Fruit fly (Drosophila melanogaster) whole organism, embryonic: ENCODE measurements around the gene CG11454.
A peak's percentile ranks its signal among the peaks of the same experiment; 100 is the strongest.

Experiments used
- B-H2 ChIP-seq: fragments of 200-800 bp; sonication (Bioruptor generic); optimal IDR thresholded peaks from 2 replicates; lab custom pipeline; 2018; ENCODE audit warnings: missing biosample characterization, mild to moderate bottlenecking, missing genetic modification characterization
- CG10274 ChIP-seq: fragments of 200-800 bp; sonication (Bioruptor generic); optimal IDR thresholded peaks from 3 replicates; lab custom pipeline; 2017; ENCODE audit warnings: missing biosample characterization, mild to moderate bottlenecking, missing genetic modification characterization
- CG10431 ChIP-seq: fragments of 200-800 bp; sonication (Bioruptor generic); optimal IDR thresholded peaks from 3 replicates; lab custom pipeline; 2018; ENCODE audit warnings: missing biosample characterization, mild to moderate bottlenecking, missing genetic modification characterization
- CG10565 ChIP-seq: fragments of 200-800 bp; sonication (Bioruptor generic); optimal IDR thresholded peaks from 3 replicates; lab custom pipeline; 2016; ENCODE audit warnings: missing biosample characterization, mild to moderate bottlenecking, missing genetic modification characterization
- CG11695 ChIP-seq: fragments of 200-800 bp; sonication (Bioruptor generic); IDR thresholded peaks from 3 replicates; pipeline ENCODE4 v1.3.6; 2022; ENCODE audit warnings: missing biosample characterization, missing genetic modification characterization
- CG11723 ChIP-seq: fragments of 200-800 bp; sonication (Bioruptor generic); optimal IDR thresholded peaks from 2 replicates; lab custom pipeline; 2017; ENCODE audit warnings: missing biosample characterization, mild to moderate bottlenecking, missing genetic modification characterization
- CG1233 ChIP-seq: fragments of 200-800 bp; sonication (Bioruptor generic); optimal IDR thresholded peaks from 4 replicates; lab custom pipeline; 2018; ENCODE audit warnings: missing biosample characterization, mild to moderate bottlenecking, missing genetic modification characterization
- CG12391 ChIP-seq: fragments of 200-800 bp; sonication (Bioruptor generic); optimal IDR thresholded peaks from 3 replicates; lab custom pipeline; 2018; ENCODE audit warnings: missing biosample characterization, mild to moderate bottlenecking, missing genetic modification characterization, moderate library complexity
- CG12659 ChIP-seq: fragments of 200-800 bp; sonication (Bioruptor generic); optimal IDR thresholded peaks from 3 replicates; lab custom pipeline; 2017; ENCODE audit warnings: mild to moderate bottlenecking, missing biosample characterization, missing genetic modification reagents, missing genetic modification characterization
- CG13296 ChIP-seq: fragments of 200-800 bp; sonication (Bioruptor generic); optimal IDR thresholded peaks from 3 replicates; lab custom pipeline; 2018; ENCODE audit warnings: missing biosample characterization, mild to moderate bottlenecking, missing genetic modification characterization
- CG1529 ChIP-seq: fragments of 200-800 bp; sonication (Bioruptor generic); optimal IDR thresholded peaks from 3 replicates; lab custom pipeline; 2018; ENCODE audit warnings: missing biosample characterization, missing genetic modification characterization
- CG15696 ChIP-seq: fragments of 200-800 bp; sonication (Bioruptor generic); optimal IDR thresholded peaks from 2 replicates; lab custom pipeline; 2019; ENCODE audit warnings: missing biosample characterization, mild to moderate bottlenecking, missing genetic modification characterization, moderate library complexity
- CG17385 ChIP-seq: fragments of 200-800 bp; sonication (Bioruptor generic); optimal IDR thresholded peaks from 3 replicates; lab custom pipeline; 2018; ENCODE audit warnings: missing biosample characterization, mild to moderate bottlenecking, missing genetic modification characterization
- CG18476 ChIP-seq: fragments of 200-800 bp; sonication (Bioruptor generic); optimal IDR thresholded peaks from 2 replicates; lab custom pipeline; 2016; ENCODE audit warnings: missing biosample characterization, mild to moderate bottlenecking, missing genetic modification characterization
- CG2712 ChIP-seq: fragments of 200-800 bp; optimal IDR thresholded peaks from 3 replicates; lab custom pipeline; 2019; ENCODE audit warnings: missing biosample characterization, mild to moderate bottlenecking, missing genetic modification characterization, moderate library complexity
- CG33557 ChIP-seq: fragments of 200-800 bp; sonication (Bioruptor generic); optimal IDR thresholded peaks from 2 replicates; lab custom pipeline; 2019; ENCODE audit warnings: missing biosample characterization, mild to moderate bottlenecking, missing genetic modification characterization, moderate library complexity
- CG3407 ChIP-seq: fragments of 200-800 bp; sonication (Bioruptor generic); optimal IDR thresholded peaks from 2 replicates; lab custom pipeline; 2018; ENCODE audit warnings: missing biosample characterization, mild to moderate bottlenecking, missing genetic modification characterization
- CG4328 ChIP-seq: fragments of 200-800 bp; sonication (Bioruptor generic); optimal IDR thresholded peaks from 3 replicates; lab custom pipeline; 2017; ENCODE audit warnings: missing biosample characterization, missing genetic modification reagents, missing genetic modification characterization
- CG7963 ChIP-seq: fragments of 200-800 bp; sonication (Bioruptor generic); IDR thresholded peaks from 3 replicates; pipeline ENCODE4 v1.3.6; 2022; ENCODE audit warnings: missing biosample characterization, missing genetic modification characterization; ENCODE audit not compliant: partially characterized antibody
- CG8924 ChIP-seq: fragments of 200-800 bp; optimal IDR thresholded peaks from 3 replicates; lab custom pipeline; 2019; ENCODE audit warnings: missing biosample characterization, mild to moderate bottlenecking, missing genetic modification characterization, moderate library complexity
- D ChIP-seq, 2 experiments: fragments of 200-800 bp in 1 of 2; fragments of >200 bp in 1 of 2; sonication (Bioruptor generic) in 1 of 2; optimal IDR thresholded peaks; 2 replicates in 1 of 2; 3 replicates in 1 of 2; lab custom pipeline; 2017; ENCODE audit warnings: mild to moderate bottlenecking in 1 of 2, missing biosample characterization in 1 of 2, missing genetic modification characterization in 1 of 2, missing genetic modification reagents in 1 of 2
- Deaf1 ChIP-seq: fragments of 200-800 bp; optimal IDR thresholded peaks from 3 replicates; lab custom pipeline; 2019; ENCODE audit warnings: missing biosample characterization, mild to moderate bottlenecking, missing genetic modification characterization, moderate library complexity
- Dll ChIP-seq: fragments of 200-800 bp; sonication (Bioruptor generic); IDR thresholded peaks from 4 replicates; pipeline ENCODE4 v1.3.6; 2022; ENCODE audit warnings: missing biosample characterization, missing genetic modification characterization; ENCODE audit not compliant: partially characterized antibody
- Doc2 ChIP-seq: fragments of 200-800 bp; sonication (Bioruptor generic); IDR thresholded peaks from 2 replicates; pipeline ENCODE4 v1.3.6; 2022; ENCODE audit warnings: missing biosample characterization, missing genetic modification characterization
- Fer1 ChIP-seq: fragments of 200-800 bp; sonication (Bioruptor generic); optimal IDR thresholded peaks from 2 replicates; lab custom pipeline; 2017; ENCODE audit warnings: missing biosample characterization, mild to moderate bottlenecking, missing genetic modification characterization
- HHEX ChIP-seq: fragments of 200-800 bp; sonication (Bioruptor generic); optimal IDR thresholded peaks from 3 replicates; lab custom pipeline; 2017; ENCODE audit warnings: missing biosample characterization, mild to moderate bottlenecking, missing genetic modification characterization, missing genetic modification reagents
- HmgZ ChIP-seq: fragments of 200-800 bp; sonication (Bioruptor generic); optimal IDR thresholded peaks from 2 replicates; lab custom pipeline; 2018; ENCODE audit warnings: missing biosample characterization, mild to moderate bottlenecking, missing genetic modification characterization
- PHDP ChIP-seq: fragments of 200-800 bp; sonication (Bioruptor generic); optimal IDR thresholded peaks from 3 replicates; lab custom pipeline; 2018; ENCODE audit warnings: missing biosample characterization, mild to moderate bottlenecking, missing genetic modification characterization, moderate library complexity
- Stat92E ChIP-seq, 3 experiments: fragments of >200 bp in 2 of 3; fragments of 200-800 bp in 1 of 3; sonication (Bioruptor generic) in 1 of 3; optimal IDR thresholded peaks; 2 replicates each; lab custom pipeline; 2017 to 2019; ENCODE audit warnings: missing biosample characterization in 3 of 3, missing genetic modification characterization in 3 of 3, mild to moderate bottlenecking in 1 of 3, moderate library complexity in 1 of 3
- abd-A ChIP-seq: fragments of 200-800 bp; sonication (Bioruptor generic); optimal IDR thresholded peaks from 3 replicates; lab custom pipeline; 2019; ENCODE audit warnings: missing biosample characterization, mild to moderate bottlenecking, missing genetic modification characterization, moderate library complexity
- ash1 ChIP-seq: fragments of 200-800 bp; sonication (Bioruptor generic); optimal IDR thresholded peaks from 2 replicates; lab custom pipeline; 2018; ENCODE audit warnings: missing biosample characterization, mild to moderate bottlenecking, missing genetic modification characterization
- br ChIP-seq: fragments of >200 bp; optimal IDR thresholded peaks from 2 replicates; lab custom pipeline; 2017
- cg ChIP-seq: fragments of 200-800 bp; sonication (Bioruptor generic); optimal IDR thresholded peaks from 3 replicates; lab custom pipeline; 2019; ENCODE audit warnings: missing biosample characterization, mild to moderate bottlenecking, missing genetic modification characterization, moderate library complexity
- dimm ChIP-seq: fragments of 200-800 bp; sonication (Bioruptor generic); IDR thresholded peaks from 2 replicates; pipeline ENCODE4 v1.3.6; 2022; ENCODE audit warnings: missing biosample characterization, missing genetic modification characterization
- fru ChIP-seq: fragments of >200 bp; optimal IDR thresholded peaks from 2 replicates; lab custom pipeline; 2017
- gt ChIP-seq: fragments of 200-800 bp; sonication (Bioruptor generic); IDR thresholded peaks from 2 replicates; pipeline ENCODE4 v1.3.6; 2022; ENCODE audit warnings: missing biosample characterization, missing genetic modification characterization
- kay ChIP-seq: fragments of 200-800 bp; sonication (Bioruptor generic); optimal IDR thresholded peaks from 2 replicates; lab custom pipeline; 2016; ENCODE audit warnings: missing biosample characterization, missing genetic modification characterization
- nom ChIP-seq: fragments of 200-800 bp; sonication (Bioruptor generic); optimal IDR thresholded peaks from 2 replicates; lab custom pipeline; 2017; ENCODE audit warnings: missing biosample characterization, missing genetic modification characterization, mild to moderate bottlenecking, moderate library complexity, missing genetic modification reagents
- pho ChIP-seq: fragments of 200-800 bp; sonication (Bioruptor generic); optimal IDR thresholded peaks from 2 replicates; lab custom pipeline; 2016; ENCODE audit warnings: missing biosample characterization, missing genetic modification characterization
- sc ChIP-seq, 3 experiments: fragments of >200 bp in 2 of 3; fragments of 200-800 bp in 1 of 3; sonication (Bioruptor generic) in 1 of 3; optimal IDR thresholded peaks; 2 replicates in 2 of 3; 3 replicates in 1 of 3; lab custom pipeline; 2017; ENCODE audit warnings: mild to moderate bottlenecking in 1 of 3, missing biosample characterization in 1 of 3, missing genetic modification characterization in 1 of 3, missing genetic modification reagents in 1 of 3
- scrt ChIP-seq: fragments of 200-800 bp; sonication (Bioruptor generic); optimal IDR thresholded peaks from 2 replicates; lab custom pipeline; 2018; ENCODE audit warnings: missing biosample characterization, mild to moderate bottlenecking, missing genetic modification characterization, moderate library complexity
- sd ChIP-seq: fragments of 200-800 bp; sonication (Bioruptor generic); optimal IDR thresholded peaks from 3 replicates; lab custom pipeline; 2018; ENCODE audit warnings: missing biosample characterization, mild to moderate bottlenecking, missing genetic modification characterization, moderate library complexity
- sens-2 ChIP-seq: fragments of 200-800 bp; sonication (Bioruptor generic); IDR thresholded peaks from 2 replicates; pipeline ENCODE4 v1.3.6; 2022; ENCODE audit warnings: missing biosample characterization, missing genetic modification characterization
- slp2 ChIP-seq: fragments of 200-800 bp; sonication (Bioruptor generic); optimal IDR thresholded peaks from 2 replicates; lab custom pipeline; 2016; ENCODE audit warnings: missing biosample characterization, missing genetic modification characterization
- so ChIP-seq: fragments of 200-800 bp; sonication (Bioruptor generic); IDR thresholded peaks from 3 replicates; pipeline ENCODE4 v1.3.6; 2022; ENCODE audit warnings: missing biosample characterization, missing genetic modification characterization
- stc ChIP-seq: fragments of 200-800 bp; sonication (Bioruptor generic); IDR thresholded peaks from 2 replicates; pipeline ENCODE4 v1.3.6; 2022; ENCODE audit warnings: missing biosample characterization, missing genetic modification characterization
- tap ChIP-seq: fragments of 200-800 bp; optimal IDR thresholded peaks from 3 replicates; lab custom pipeline; 2019; ENCODE audit warnings: missing biosample characterization, mild to moderate bottlenecking, missing genetic modification characterization, moderate library complexity
- ttk ChIP-seq: fragments of 200-800 bp; sonication (Bioruptor generic); IDR thresholded peaks from 2 replicates; pipeline ENCODE4 v2.1.2; 2022; ENCODE audit warnings: missing biosample characterization, missing genetic modification characterization

CG11454 gene

dm6 chr2L:161453-162175 is 18.5 kb downstream of the CG11454 start (continued):
- TF ChIP-seq scrt (GFP tag; lab: Kevin White, UChicago) (peak; percentile 29), CG4328 (GFP tag; lab: Kevin White, UChicago) (peak; percentile 79), sd (tag; lab: Kevin White, UChicago) (peak; percentile 98), CG7963 (GFP tag; lab: Robert Waterston, UW) (no peak), abd-A (tag; lab: Kevin White, UChicago) (peak; percentile 99), stc (no peak), ash1 (peak; percentile 26), sens-2 (GFP tag; lab: Robert Waterston, UW) (no peak), HmgZ (tag; lab: Kevin White, UChicago) (peak; percentile 9), CG1529 (GFP tag; lab: Kevin White, UChicago) (peak; percentile 44), CG10274 (GFP tag; lab: Kevin White, UChicago) (peak; percentile 41), nom (GFP tag; lab: Kevin White, UChicago) (peak; percentile 51), pho (GFP tag; lab: Kevin White, UChicago) (peak; percentile 17), CG10565 (GFP tag; lab: Kevin White, UChicago) (no peak), sc (optimal IDR thresholded peaks at IDR 0.05; lab: Kevin White, UChicago) (no peak), sc (GFP tag; optimal IDR thresholded peaks at IDR 0.05; lab: Kevin White, UChicago) (no peak), CG12659 (peak; percentile 5), cg (GFP tag; lab: Kevin White, UChicago) (peak; percentile 94), CG33557 (GFP tag; lab: Kevin White, UChicago) (peak; percentile 48), CG2712 (peak; percentile 16), CG17385 (GFP tag; lab: Kevin White, UChicago) (peak; percentile 61), CG1233 (GFP tag; lab: Kevin White, UChicago) (peak; percentile 16), B-H2 (GFP tag; lab: Kevin White, UChicago) (peak; percentile 89), so (no peak), CG11723 (GFP tag; lab: Kevin White, UChicago) (peak; percentile 25), CG10431 (peak; percentile 52), CG12391 (tag; lab: Kevin White, UChicago) (no peak), ttk (GFP tag; lab: Robert Waterston, UW) (no peak), Deaf1 (tag; lab: Kevin White, UChicago) (peak; percentile 35), Doc2 (GFP tag; lab: Robert Waterston, UW) (no peak), CG11695 (GFP tag; lab: Robert Waterston, UW) (no peak), fru (lab: Kevin White, UChicago) (no peak), kay (GFP tag; lab: Kevin White, UChicago) (no peak), CG15696 (tag; lab: Kevin White, UChicago) (peak; percentile 51), CG3407 (GFP tag; lab: Kevin White, UChicago) (peak; percentile 100), Stat92E (GFP tag; optimal IDR thresholded peaks at IDR 0.05; lab: Kevin White, UChicago) (peak in 2 of 3 experiments; percentile 71 to 72), CG8924 (peak; percentile 52), CG18476 (GFP tag; lab: Kevin White, UChicago) (no peak), PHDP (peak; percentile 8), dimm (GFP tag; lab: Robert Waterston, UW) (no peak), slp2 (no peak), Fer1 (GFP tag; lab: Kevin White, UChicago) (peak; percentile 52), tap (peak; percentile 11), Dll (GFP tag; lab: Robert Waterston, UW) (no peak), br (lab: Kevin White, UChicago) (no peak), D (optimal IDR thresholded peaks at IDR 0.05; lab: Kevin White, UChicago) (peak; percentile 86), D (GFP tag; optimal IDR thresholded peaks at IDR 0.05; lab: Kevin White, UChicago) (no peak), HHEX (GFP tag; lab: Kevin White, UChicago) (peak; percentile 48), gt (GFP tag; lab: Robert Waterston, UW) (no peak), CG13296 (GFP tag; lab: Kevin White, UChicago) (peak; percentile 14)
